Fruit fly (Drosophila melanogaster): ENCODE data around the gene CG32987.

The CG32987 gene

DNA sequence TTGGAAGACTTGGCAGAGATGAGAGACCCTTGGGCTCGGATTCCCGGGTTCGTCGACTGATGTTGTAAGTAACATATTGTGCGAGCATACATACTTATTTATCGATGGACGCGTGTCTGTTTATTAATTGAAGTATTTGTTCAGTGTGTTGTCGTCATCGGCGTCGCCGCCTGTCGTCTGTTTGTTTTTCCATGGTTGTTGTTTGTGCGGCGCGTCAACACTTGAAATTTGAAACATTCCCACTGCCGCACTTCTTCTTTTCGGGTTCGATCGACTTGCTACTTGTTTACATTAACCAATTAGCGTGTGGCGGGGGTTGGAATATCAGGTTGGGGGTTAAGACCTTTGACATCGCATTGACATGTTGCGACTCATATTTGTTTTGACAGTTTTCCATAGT, 11.4 kb upstream of the CG32987 start (continued):
- TF ChIP-seq fu2 (GFP tag; optimal IDR thresholded peaks at IDR 0.05) (no peak), CG7928 (GFP tag; optimal IDR thresholded peaks at IDR 0.05) (no peak), knrl (GFP tag; IDR thresholded peaks at IDR 0.05; ENCODE audit: partially characterized antibody) (no peak), Hr78 (GFP tag; optimal IDR thresholded peaks at IDR 0.05) (peak in 1 of 2 experiments; percentile 93), Ets65A (GFP tag) (peak; percentile 75), Deaf1 (tag; optimal IDR thresholded peaks at IDR 0.05) (peak; percentile 6), ham (GFP tag; IDR thresholded peaks at IDR 0.05) (no peak), Usf (GFP tag; optimal IDR thresholded peaks at IDR 0.05) (peak; percentile 29), NK7.1 (GFP tag; optimal IDR thresholded peaks at IDR 0.05) (peak; percentile 36), ash1 (GFP tag; optimal IDR thresholded peaks at IDR 0.05) (peak; percentile 3), CG1529 (GFP tag; optimal IDR thresholded peaks at IDR 0.05) (peak; percentile 74), sug (tag; optimal IDR thresholded peaks at IDR 0.05) (no peak), CG7839 (tag; optimal IDR thresholded peaks at IDR 0.05) (no peak), CHES-1-like (GFP tag; optimal IDR thresholded peaks at IDR 0.05) (no peak), sima (GFP tag; optimal IDR thresholded peaks at IDR 0.05) (no peak), toy (GFP tag; IDR thresholded peaks at IDR 0.05) (no peak), Awh (GFP tag; IDR thresholded peaks at IDR 0.05) (peak; percentile 73; the same call in 1 of the 2 replicates), CG11093 (GFP tag; IDR thresholded peaks at IDR 0.05) (no peak), CG2129 (GFP tag; IDR thresholded peaks at IDR 0.05; ENCODE audit: partially characterized antibody) (no peak), CG11696 (GFP tag; IDR thresholded peaks at IDR 0.05) (no peak), H2.0 (GFP tag; IDR thresholded peaks at IDR 0.05) (no peak), NFAT (GFP tag; IDR thresholded peaks at IDR 0.05) (no peak), CG10565 (GFP tag; optimal IDR thresholded peaks at IDR 0.05) (no peak), CG11398 (GFP tag; optimal IDR thresholded peaks at IDR 0.05) (peak; percentile 55), CG15696 (tag; optimal IDR thresholded peaks at IDR 0.05) (peak; percentile 95), her (GFP tag; optimal IDR thresholded peaks at IDR 0.05) (peak; percentile 40), CG14667 (GFP tag; IDR thresholded peaks at IDR 0.05) (no peak), CG6254 (GFP tag; optimal IDR thresholded peaks at IDR 0.05) (peak; percentile 78), Doc2 (GFP tag; IDR thresholded peaks at IDR 0.05) (no peak), CG12744 (GFP tag; optimal IDR thresholded peaks at IDR 0.05) (no peak), hkb (optimal IDR thresholded peaks at IDR 0.05) (no peak), hkb (GFP tag; IDR thresholded peaks at IDR 0.05) (peak; percentile 62; the same call in 1 of the 2 replicates), CG2116 (GFP tag; optimal IDR thresholded peaks at IDR 0.05) (peak; percentile 62), CG30431 (GFP tag; optimal IDR thresholded peaks at IDR 0.05) (peak; percentile 23), da (GFP tag; optimal IDR thresholded peaks at IDR 0.05) (no peak), Hmx (GFP tag; optimal IDR thresholded peaks at IDR 0.05) (no peak), CG14014 (GFP tag; IDR thresholded peaks at IDR 0.05) (no peak), Blimp-1 (GFP tag; optimal IDR thresholded peaks at IDR 0.05) (peak; percentile 53), BEAF-32 (GFP tag; optimal IDR thresholded peaks at IDR 0.05) (no peak), vfl (GFP tag; optimal IDR thresholded peaks at IDR 0.05) (no peak), CG9932 (GFP tag; IDR thresholded peaks at IDR 0.05) (no peak), CG2120 (GFP tag; optimal IDR thresholded peaks at IDR 0.05) (no peak), Lpt (GFP tag; optimal IDR thresholded peaks at IDR 0.05) (no peak), CG18764 (GFP tag; optimal IDR thresholded peaks at IDR 0.05) (peak; percentile 49), ranshi (GFP tag; IDR thresholded peaks at IDR 0.05) (peak; percentile 41; the same call in 1 of the 2 replicates), pros (GFP tag; optimal IDR thresholded peaks at IDR 0.05) (peak; percentile 72), CG17802 (tag; optimal IDR thresholded peaks at IDR 0.05) (no peak), crp (GFP tag; optimal IDR thresholded peaks at IDR 0.05) (no peak), Atf3 (GFP tag; optimal IDR thresholded peaks at IDR 0.05) (peak; percentile 24), Hr51 (GFP tag; optimal IDR thresholded peaks at IDR 0.05) (peak in 1 of 2 experiments; percentile 1), Myb (GFP tag; optimal IDR thresholded peaks at IDR 0.05) (no peak), Rfx (GFP tag; IDR thresholded peaks at IDR 0.05) (no peak)

Measured in whole organism, embryonic.